Fruit fly (Drosophila melanogaster) whole organism, wandering third instar larva: Measurements from ENCODE around the gene Nep6.

ENCODE experiments used
- Abd-B ChIP-seq: fragments of >200 bp; optimal IDR thresholded peaks from 2 replicates; lab custom pipeline; 2017; ENCODE audit warnings: missing biosample characterization, missing genetic modification characterization
- CG9705 ChIP-seq: fragments of 200-800 bp; sonication (Bioruptor generic); optimal IDR thresholded peaks from 2 replicates; lab custom pipeline; 2018; ENCODE audit warnings: missing biosample characterization, mild to moderate bottlenecking, missing genetic modification characterization
- Dfd ChIP-seq: fragments of >200 bp; optimal IDR thresholded peaks from 2 replicates; lab custom pipeline; 2017; ENCODE audit warnings: missing biosample characterization, missing genetic modification characterization
- GATAd ChIP-seq: sonication (Bioruptor generic); optimal IDR thresholded peaks from 2 replicates; lab custom pipeline; 2016; ENCODE audit warnings: missing biosample characterization, missing genetic modification characterization
- HLH106 ChIP-seq: fragments of 200-800 bp; optimal IDR thresholded peaks from 3 replicates; lab custom pipeline; 2019; ENCODE audit warnings: missing biosample characterization, mild to moderate bottlenecking, missing genetic modification characterization, moderate library complexity
- Hnf4 ChIP-seq: fragments of 200-800 bp; sonication (Bioruptor generic); optimal IDR thresholded peaks from 2 replicates; lab custom pipeline; 2016; ENCODE audit warnings: missing biosample characterization, mild to moderate bottlenecking, missing genetic modification characterization
- Mio ChIP-seq: sonication (Bioruptor generic); optimal IDR thresholded peaks from 2 replicates; lab custom pipeline; 2016; ENCODE audit warnings: missing biosample characterization, missing genetic modification characterization
- Myc ChIP-seq: fragments of >200 bp; optimal IDR thresholded peaks from 2 replicates; lab custom pipeline; 2017
- N ChIP-seq: fragments of >200 bp; optimal IDR thresholded peaks from 2 replicates; lab custom pipeline; 2018; ENCODE audit warnings: missing biosample characterization, missing external identifiers, missing genetic modification characterization
- OdsH ChIP-seq: fragments of 200-800 bp; sonication (Bioruptor generic); optimal IDR thresholded peaks from 2 replicates; lab custom pipeline; 2016; ENCODE audit warnings: missing biosample characterization, mild to moderate bottlenecking, missing genetic modification characterization
- Sp1 ChIP-seq: fragments of 200-800 bp; sonication (Bioruptor generic); optimal IDR thresholded peaks from 3 replicates; lab custom pipeline; 2019; ENCODE audit warnings: missing biosample characterization, mild to moderate bottlenecking, missing genetic modification characterization, moderate library complexity
- Vsx2 ChIP-seq: fragments of 200-300, 225-300 bp; sonication (Bioruptor generic); optimal IDR thresholded peaks from 2 replicates; lab custom pipeline; 2018; ENCODE audit warnings: missing biosample characterization, missing genetic modification characterization; ENCODE audit not compliant: partially characterized antibody
- br ChIP-seq: fragments of 200-800 bp; sonication (Bioruptor generic); optimal IDR thresholded peaks from 2 replicates; lab custom pipeline; 2016; ENCODE audit warnings: missing biosample characterization, missing genetic modification characterization
- dl ChIP-seq, 2 experiments: fragments of 175-275, 200-275 bp in 1 of 2; fragments of 200-275 bp in 1 of 2; sonication (Bioruptor generic); optimal IDR thresholded peaks; lab custom pipeline; 2018; ENCODE audit warnings: mild to moderate bottlenecking in 2 of 2, missing biosample characterization in 2 of 2, missing genetic modification characterization in 2 of 2, moderate library complexity in 2 of 2; ENCODE audit not compliant: partially characterized antibody in 2 of 2, insufficient read depth in 1 of 2
- dmrt93B ChIP-seq: fragments of 200-800 bp; sonication (Bioruptor generic); optimal IDR thresholded peaks from 2 replicates; lab custom pipeline; 2018; ENCODE audit warnings: missing biosample characterization, mild to moderate bottlenecking, missing genetic modification characterization
- dsf ChIP-seq: sonication (Bioruptor generic); optimal IDR thresholded peaks from 2 replicates; lab custom pipeline; 2016; ENCODE audit warnings: missing biosample characterization, missing genetic modification characterization, borderline replicate concordance
- fru ChIP-seq: fragments of 200-800 bp; sonication (Bioruptor generic); optimal IDR thresholded peaks from 3 replicates; lab custom pipeline; 2016; ENCODE audit warnings: missing biosample characterization, mild to moderate bottlenecking, missing genetic modification characterization
- h ChIP-seq: fragments of 200-800 bp; sonication (Bioruptor generic); optimal IDR thresholded peaks from 3 replicates; lab custom pipeline; 2016; ENCODE audit warnings: missing biosample characterization, mild to moderate bottlenecking, missing genetic modification characterization
- lola ChIP-seq: fragments of >200 bp; optimal IDR thresholded peaks from 2 replicates; lab custom pipeline; 2017; ENCODE audit warnings: missing biosample characterization, missing genetic modification characterization
- pan ChIP-seq: fragments of >200 bp; optimal IDR thresholded peaks from 2 replicates; lab custom pipeline; 2017
- psq ChIP-seq: fragments of 200-800 bp; sonication (Bioruptor generic); optimal IDR thresholded peaks from 3 replicates; lab custom pipeline; 2017; ENCODE audit warnings: missing biosample characterization, mild to moderate bottlenecking, missing genetic modification characterization, moderate library complexity
- rgr ChIP-seq: fragments of 200-800 bp; sonication (Bioruptor generic); optimal IDR thresholded peaks from 3 replicates; lab custom pipeline; 2016; ENCODE audit warnings: missing biosample characterization, mild to moderate bottlenecking, missing genetic modification characterization
- sage ChIP-seq: fragments of 200-800 bp; sonication (Bioruptor generic); optimal IDR thresholded peaks from 2 replicates; lab custom pipeline; 2016; ENCODE audit warnings: missing biosample characterization, mild to moderate bottlenecking, missing genetic modification characterization
- sv ChIP-seq: fragments of 200-800 bp; sonication (Bioruptor generic); optimal IDR thresholded peaks from 3 replicates; lab custom pipeline; 2016; ENCODE audit warnings: missing biosample characterization, missing genetic modification characterization
- woc ChIP-seq: sonication (Bioruptor generic); optimal IDR thresholded peaks from 2 replicates; lab custom pipeline; 2016; ENCODE audit warnings: missing biosample characterization, mild to moderate bottlenecking, missing genetic modification characterization

Gene Nep6

dm6 chrX:12764640-12765039, 36.8 kb upstream of the Nep6 start:
- TF ChIP-seq GATAd (GFP tag; lab: Kevin White, UChicago), result no peak
- TF ChIP-seq Myc (lab: Kevin White, UChicago), result peak; percentile 51
- TF ChIP-seq, all 38 proteins: peak for 1

DNA sequence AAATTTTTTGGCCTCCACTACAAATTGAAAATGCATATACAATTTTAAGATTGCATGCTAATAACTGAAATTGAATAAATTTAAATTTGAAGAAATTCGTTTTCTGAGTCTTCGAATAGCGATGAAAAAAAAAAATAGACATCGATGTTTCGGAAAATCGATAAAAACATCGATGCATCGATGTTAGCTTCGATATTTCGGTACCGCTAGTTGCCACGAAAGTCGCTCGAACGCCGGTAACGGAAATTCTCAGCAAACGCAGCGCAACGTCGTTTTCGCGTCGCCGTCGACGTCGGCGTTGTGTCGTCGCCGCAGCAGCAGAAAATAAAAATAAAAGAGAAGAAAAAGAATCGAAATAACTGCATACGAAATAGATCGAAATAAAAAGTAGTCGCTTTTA, 36.4 kb upstream of the Nep6 start, which contains the start of gene Agpat1:
Agpat1 (plus strand) TSS at position 191 of the 400 bp plus-strand sequence.
- no peak for TF ChIP-seq Mio (GFP tag; lab: Kevin White, UChicago)
- TF ChIP-seq sage, result no peak
- TF ChIP-seq Dfd (GFP tag; lab: Kevin White, UChicago), result no peak
- TF ChIP-seq dl (GFP tag; optimal IDR thresholded peaks at IDR 0.05; lab: Kevin White, UChicago; ENCODE audit: insufficient read depth in 1 of 2, partially characterized antibody in 2 of 2), result no peak
- no peak for TF ChIP-seq Vsx2 (GFP tag; lab: Kevin White, UChicago)
- TF ChIP-seq Myc (lab: Kevin White, UChicago), result no peak
- no peak for TF ChIP-seq sv (GFP tag; lab: Kevin White, UChicago)
- no peak for TF ChIP-seq woc (GFP tag; lab: Kevin White, UChicago)
- TF ChIP-seq OdsH (GFP tag; lab: Kevin White, UChicago), result no peak
- TF ChIP-seq psq (GFP tag; lab: Kevin White, UChicago), result no peak

dm6 chrX:12765736-12766135, 35.7 kb upstream of the Nep6 start:
- TF ChIP-seq CG9705, result no peak
- no peak for TF ChIP-seq pan (lab: Kevin White, UChicago)
- no peak for TF ChIP-seq sage
- no peak for TF ChIP-seq psq (GFP tag; lab: Kevin White, UChicago)
- TF ChIP-seq lola, result no peak
- no peak for TF ChIP-seq dmrt93B (GFP tag; lab: Kevin White, UChicago)
- no peak for TF ChIP-seq woc (GFP tag; lab: Kevin White, UChicago)
- TF ChIP-seq Dfd (GFP tag; lab: Kevin White, UChicago), result no peak
- TF ChIP-seq rgr, result no peak
- TF ChIP-seq dl (GFP tag; optimal IDR thresholded peaks at IDR 0.05; lab: Kevin White, UChicago; ENCODE audit: insufficient read depth in 1 of 2, partially characterized antibody in 2 of 2), result no peak
- no peak for TF ChIP-seq N (GFP tag; lab: Kevin White, UChicago)
- TF ChIP-seq Mio (GFP tag; lab: Kevin White, UChicago), result no peak
- TF ChIP-seq Hnf4 (GFP tag; lab: Kevin White, UChicago), result no peak
- no peak for TF ChIP-seq Sp1 (GFP tag; lab: Kevin White, UChicago)
- no peak for TF ChIP-seq dsf (GFP tag; lab: Kevin White, UChicago)
- no peak for TF ChIP-seq sv (GFP tag; lab: Kevin White, UChicago)

- TF ChIP-seq Hnf4 (GFP tag; lab: Kevin White, UChicago) (peak; percentile 10), dl (GFP tag; optimal IDR thresholded peaks at IDR 0.05; lab: Kevin White, UChicago; ENCODE audit: insufficient read depth in 1 of 2, partially characterized antibody in 2 of 2) (no peak), psq (GFP tag; lab: Kevin White, UChicago) (peak; percentile 15), GATAd (GFP tag; lab: Kevin White, UChicago) (no peak), fru (GFP tag; lab: Kevin White, UChicago) (peak; percentile 1)
Observed at dm6 chrX:12766286-12766685, 35.2 kb upstream of the Nep6 start.

- no peak for TF ChIP-seq HLH106 (tag; lab: Kevin White, UChicago)
- no peak for TF ChIP-seq br
- no peak for TF ChIP-seq sv (GFP tag; lab: Kevin White, UChicago)
- no peak for TF ChIP-seq Abd-B (GFP tag; lab: Kevin White, UChicago)
- TF ChIP-seq h (GFP tag; lab: Kevin White, UChicago), result no peak
Observed at dm6 chrX:12777195-12777594, 24.3 kb upstream of the Nep6 start.

dm6 chrX:12777763-12778408, 23.6 kb upstream of the Nep6 start:
- TF ChIP-seq h (GFP tag; lab: Kevin White, UChicago) (peak; percentile 3), br (no peak)
- TF ChIP-seq, all 38 proteins: peak for 1
